Fruit fly (Drosophila melanogaster) whole organism: ENCODE results near the gene aqz.

Experiments
- CG8478 ChIP-seq: fragments of >200 bp; optimal IDR thresholded peaks from 2 replicates; lab custom pipeline; 2018; ENCODE audit warnings: inconsistent platforms
- Dll ChIP-seq: fragments of >200 bp; optimal IDR thresholded peaks from 2 replicates; lab custom pipeline; 2017
- EcR ChIP-seq, 2 experiments: fragments of >200 bp; optimal IDR thresholded peaks; 2 replicates each; lab custom pipeline; 2017; ENCODE audit warnings: missing biosample characterization in 2 of 2, missing genetic modification characterization in 2 of 2, missing genetic modification reagents in 2 of 2
- pan ChIP-seq: fragments of >200 bp; optimal IDR thresholded peaks from 2 replicates; lab custom pipeline; 2017
- psq ChIP-seq: fragments of >200 bp; optimal IDR thresholded peaks from 2 replicates; lab custom pipeline; 2017
- usp ChIP-seq: fragments of >200 bp; optimal IDR thresholded peaks from 2 replicates; lab custom pipeline; 2017; ENCODE audit warnings: missing biosample characterization, missing genetic modification characterization, mixed read lengths

The aqz gene

DNA sequence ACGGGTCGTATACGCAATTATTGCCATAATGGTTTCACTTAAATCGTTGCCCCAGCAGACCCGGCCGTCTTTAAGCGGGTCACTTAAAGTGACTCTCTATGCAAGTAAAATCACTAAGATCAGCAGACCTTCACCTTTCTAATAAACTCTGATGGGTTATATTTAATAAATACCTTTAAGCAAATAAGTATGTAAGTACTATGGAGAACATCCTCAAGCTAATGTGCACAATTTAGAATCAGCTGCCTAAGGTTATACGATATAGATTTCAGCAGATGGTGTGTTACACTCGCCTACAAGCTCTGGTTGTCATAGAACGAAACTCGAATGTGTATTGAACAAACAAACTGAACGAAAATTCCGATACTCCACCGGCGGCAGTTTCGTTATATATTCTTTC is 51.4 kb downstream of the aqz start, which contains the start of gene CG8236:
Gene CG8236 (plus strand): TSS at position 301 of the 400 bp plus-strand sequence.
- TF ChIP-seq usp (GFP tag; lab: Kevin White, UChicago) = no peak
- TF ChIP-seq Dll (lab: Kevin White, UChicago) = no peak

DNA sequence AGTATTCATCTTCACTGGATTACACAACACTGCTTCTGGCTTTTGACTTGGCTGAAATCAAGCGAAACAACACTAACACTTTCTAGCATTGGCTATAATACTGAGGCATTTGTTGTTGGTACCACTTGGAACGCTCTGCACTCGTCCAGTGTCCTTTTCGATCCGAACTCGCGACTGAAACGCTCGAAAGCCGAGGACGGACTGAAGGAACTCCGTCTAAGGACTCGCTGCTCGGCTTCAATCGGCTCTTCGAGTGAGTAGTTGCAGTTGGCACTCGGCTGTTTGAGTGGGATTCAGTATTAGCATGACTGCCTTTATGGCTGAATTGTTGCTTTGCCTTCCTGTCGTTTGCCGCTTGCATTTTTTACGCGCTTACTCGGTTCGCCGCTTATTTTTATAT is 52.5 kb downstream of the aqz start, which contains the start of the genes CG34135 and CG11768:
Gene CG34135 (minus strand): TSS at position 194 of the 400 bp plus-strand sequence.
Gene CG11768 (minus strand): TSS at position 203 of the 400 bp plus-strand sequence.
- TF ChIP-seq EcR (GFP tag; optimal IDR thresholded peaks at IDR 0.05; lab: Kevin White, UChicago) = no peak
- no peak for TF ChIP-seq usp (GFP tag; lab: Kevin White, UChicago)
- no peak for TF ChIP-seq pan (lab: Kevin White, UChicago)
- TF ChIP-seq Dll (lab: Kevin White, UChicago) = no peak
- TF ChIP-seq CG8478 (lab: Kevin White, UChicago) = no peak
- no peak for TF ChIP-seq psq (lab: Kevin White, UChicago)
